Worm (Caenorhabditis elegans) whole organism, early embryonic: ENCODE results near the gene lgc-6.

ENCODE experiments used
- F13C5.2 ChIP-seq: sonication (generic microtip); optimal IDR thresholded peaks from 2 replicates; lab custom pipeline; 2017; ENCODE audit warnings: mild to moderate bottlenecking, missing genetic modification characterization, inconsistent platforms, missing compliant biosample characterization
- ama-1 ChIP-seq: fragments of 150-350 bp; optimal IDR thresholded peaks from 2 replicates; lab custom pipeline; 2014
- ceh-36 ChIP-seq: sonication (generic microtip); optimal IDR thresholded peaks from 2 replicates; lab custom pipeline; 2016; ENCODE audit warnings: missing genetic modification characterization, inconsistent platforms, missing compliant biosample characterization
- flt-1 ChIP-seq: fragments of 200-800 bp; sonication (Bioruptor generic); IDR thresholded peaks from 2 replicates; pipeline ENCODE4 v1.3.6; 2022; ENCODE audit warnings: missing genetic modification characterization, missing compliant biosample characterization
- hmbx-1 ChIP-seq: sonication (generic microtip); optimal IDR thresholded peaks from 2 replicates; lab custom pipeline; 2016; ENCODE audit warnings: mild to moderate bottlenecking, missing genetic modification characterization, missing compliant biosample characterization
- hmg-4 ChIP-seq: fragments of 200-800 bp; sonication (Bioruptor generic); optimal IDR thresholded peaks from 2 replicates; lab custom pipeline; 2018; ENCODE audit warnings: mild to moderate bottlenecking, missing genetic modification characterization, missing compliant biosample characterization
- hnd-1 ChIP-seq: sonication (generic microtip); optimal IDR thresholded peaks from 2 replicates; lab custom pipeline; 2016; ENCODE audit warnings: missing genetic modification characterization, missing compliant biosample characterization
- scrt-1 ChIP-seq: fragments of 200-800 bp; sonication (Bioruptor generic); IDR thresholded peaks from 2 replicates; pipeline ENCODE4 v1.3.6; 2022; ENCODE audit warnings: missing genetic modification characterization, missing compliant biosample characterization
- tbx-37 ChIP-seq: fragments of 200-800 bp; sonication (Bioruptor generic); conservative IDR thresholded peaks from 2 replicates; pipeline ENCODE4 v1.3.6; 2022; ENCODE audit warnings: missing genetic modification reagents, missing genetic modification characterization, missing compliant biosample characterization

DNA sequence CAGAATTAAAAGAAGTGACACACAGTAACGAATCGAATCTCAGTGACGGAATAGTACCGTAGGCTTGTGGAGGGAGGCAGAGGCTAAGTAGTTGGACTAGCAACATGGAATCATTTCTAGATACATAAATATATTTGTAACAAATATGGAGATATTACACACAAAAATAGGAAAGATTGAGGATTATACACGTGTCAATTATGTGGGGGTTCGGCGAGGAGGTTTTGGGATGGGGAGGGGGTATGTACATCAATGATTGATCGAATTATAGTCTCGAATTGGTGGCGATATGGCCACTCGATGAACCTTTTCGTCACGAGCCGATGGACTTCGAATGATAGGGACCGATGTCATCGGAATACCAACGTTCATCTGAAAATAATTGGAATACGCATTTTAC lies 32.3 kb upstream of the lgc-6 start:
- TF ChIP-seq ama-1 (lab: Kevin White, UChicago) (no peak), F13C5.2 (no peak), tbx-37 (GFP tag; lab: Robert Waterston, UW) (no peak), hmg-4 (no peak), ceh-36 (tag; lab: Kevin White, UChicago) (no peak), scrt-1 (GFP tag; lab: Robert Waterston, UW) (no peak), flt-1 (GFP tag; lab: Robert Waterston, UW) (no peak), hnd-1 (tag; lab: Kevin White, UChicago) (no peak), hmbx-1 (tag; lab: Kevin White, UChicago) (no peak)
